Fruit fly (Drosophila melanogaster) whole organism, embryonic: ENCODE data around the gene rgn.

Experiments
- Adf1 ChIP-seq: fragments of 200-800 bp; sonication (Bioruptor generic); IDR thresholded peaks from 2 replicates; pipeline ENCODE4 v1.3.6; 2022; ENCODE audit warnings: missing biosample characterization, missing genetic modification characterization
- CG10274 ChIP-seq: fragments of 200-800 bp; sonication (Bioruptor generic); optimal IDR thresholded peaks from 3 replicates; lab custom pipeline; 2017; ENCODE audit warnings: missing biosample characterization, mild to moderate bottlenecking, missing genetic modification characterization
- CG10321 ChIP-seq: fragments of 200-800 bp; sonication (Bioruptor generic); IDR thresholded peaks from 2 replicates; pipeline ENCODE4 v1.3.6; 2022; ENCODE audit warnings: missing biosample characterization, missing genetic modification characterization
- CG10565 ChIP-seq: fragments of 200-800 bp; sonication (Bioruptor generic); optimal IDR thresholded peaks from 3 replicates; lab custom pipeline; 2016; ENCODE audit warnings: missing biosample characterization, mild to moderate bottlenecking, missing genetic modification characterization
- CG10654 ChIP-seq: fragments of 200-800 bp; sonication (Bioruptor generic); optimal IDR thresholded peaks from 2 replicates; lab custom pipeline; 2016; ENCODE audit warnings: missing biosample characterization, missing genetic modification characterization
- CG11398 ChIP-seq: fragments of 200-800 bp; sonication (Bioruptor generic); optimal IDR thresholded peaks from 2 replicates; lab custom pipeline; 2016; ENCODE audit warnings: missing biosample characterization, missing genetic modification characterization
- CG11456 ChIP-seq: fragments of 200-800 bp; sonication (Bioruptor generic); IDR thresholded peaks from 3 replicates; pipeline ENCODE4 v1.3.6; 2022; ENCODE audit warnings: missing biosample characterization, missing genetic modification characterization
- CG12769 ChIP-seq: fragments of 200-800 bp; sonication (Bioruptor generic); optimal IDR thresholded peaks from 2 replicates; lab custom pipeline; 2019; ENCODE audit warnings: missing biosample characterization, mild to moderate bottlenecking, missing genetic modification characterization, moderate library complexity
- CG14441 ChIP-seq: fragments of 200-800 bp; sonication (Bioruptor generic); IDR thresholded peaks from 2 replicates; pipeline ENCODE4 v1.3.6; 2022; ENCODE audit warnings: missing biosample characterization, missing genetic modification characterization
- CG1529 ChIP-seq: fragments of 200-800 bp; sonication (Bioruptor generic); optimal IDR thresholded peaks from 3 replicates; lab custom pipeline; 2018; ENCODE audit warnings: missing biosample characterization, missing genetic modification characterization
- CG1603 ChIP-seq: fragments of 200-800 bp; sonication (Bioruptor generic); optimal IDR thresholded peaks from 2 replicates; lab custom pipeline; 2019; ENCODE audit warnings: missing biosample characterization, mild to moderate bottlenecking, missing genetic modification characterization, moderate library complexity
- CG16813 ChIP-seq: fragments of 200-800 bp; sonication (Bioruptor generic); IDR thresholded peaks from 3 replicates; pipeline ENCODE4 v1.3.6; 2022; ENCODE audit warnings: missing biosample characterization, missing genetic modification characterization; ENCODE audit not compliant: partially characterized antibody
- CG17186 ChIP-seq: fragments of 200-800 bp; sonication (Bioruptor generic); optimal IDR thresholded peaks from 3 replicates; lab custom pipeline; 2017; ENCODE audit warnings: missing biosample characterization, missing genetic modification reagents, missing genetic modification characterization
- CG17385 ChIP-seq: fragments of 200-800 bp; sonication (Bioruptor generic); optimal IDR thresholded peaks from 3 replicates; lab custom pipeline; 2018; ENCODE audit warnings: missing biosample characterization, mild to moderate bottlenecking, missing genetic modification characterization
- CG17829 ChIP-seq: fragments of 200-800 bp; optimal IDR thresholded peaks from 2 replicates; lab custom pipeline; 2019; ENCODE audit warnings: missing biosample characterization, mild to moderate bottlenecking, missing genetic modification characterization, moderate library complexity
- CG18262 ChIP-seq: fragments of 200-800 bp; optimal IDR thresholded peaks from 3 replicates; lab custom pipeline; 2019; ENCODE audit warnings: missing biosample characterization, mild to moderate bottlenecking, missing genetic modification characterization, moderate library complexity
- CG2129 ChIP-seq: fragments of 200-800 bp; sonication (Bioruptor generic); IDR thresholded peaks from 2 replicates; pipeline ENCODE4 v1.3.6; 2022; ENCODE audit warnings: missing biosample characterization, missing genetic modification characterization; ENCODE audit not compliant: partially characterized antibody
- CG33557 ChIP-seq: fragments of 200-800 bp; sonication (Bioruptor generic); optimal IDR thresholded peaks from 2 replicates; lab custom pipeline; 2019; ENCODE audit warnings: missing biosample characterization, mild to moderate bottlenecking, missing genetic modification characterization, moderate library complexity
- CG42726 ChIP-seq: fragments of 200-800 bp; sonication (Bioruptor generic); IDR thresholded peaks from 2 replicates; pipeline ENCODE4 v1.3.6; 2022; ENCODE audit warnings: missing biosample characterization, missing genetic modification characterization; ENCODE audit not compliant: partially characterized antibody
- CG4328 ChIP-seq: fragments of 200-800 bp; sonication (Bioruptor generic); optimal IDR thresholded peaks from 3 replicates; lab custom pipeline; 2017; ENCODE audit warnings: missing biosample characterization, missing genetic modification reagents, missing genetic modification characterization
- CG43689 ChIP-seq: fragments of 200-800 bp; sonication (Bioruptor generic); IDR thresholded peaks from 2 replicates; pipeline ENCODE4 v1.3.6; 2022; ENCODE audit warnings: missing biosample characterization, missing genetic modification characterization
- CG4404 ChIP-seq: fragments of 200-800 bp; sonication (Bioruptor generic); IDR thresholded peaks from 2 replicates; pipeline ENCODE4 v1.3.6; 2022; ENCODE audit warnings: missing biosample characterization, missing genetic modification characterization
- CG7556 ChIP-seq: fragments of 200-800 bp; sonication (Bioruptor generic); optimal IDR thresholded peaks from 2 replicates; lab custom pipeline; 2017; ENCODE audit warnings: missing biosample characterization, mild to moderate bottlenecking, missing genetic modification characterization
- CG9817 ChIP-seq: fragments of 200-800 bp; sonication (Bioruptor generic); optimal IDR thresholded peaks from 2 replicates; lab custom pipeline; 2018; ENCODE audit warnings: missing biosample characterization, mild to moderate bottlenecking, missing genetic modification characterization, moderate library complexity
- Drgx ChIP-seq: fragments of 200-800 bp; sonication (Bioruptor generic); IDR thresholded peaks from 2 replicates; pipeline ENCODE4 v1.3.6; 2022; ENCODE audit warnings: missing biosample characterization, missing genetic modification characterization
- Ets65A ChIP-seq: fragments of 200-800 bp; sonication (Bioruptor generic); peaks from one replicate; lab custom pipeline; 2016; ENCODE audit warnings: missing biosample characterization, missing genetic modification characterization
- GATAe ChIP-seq: fragments of 200-800 bp; sonication (Bioruptor generic); conservative IDR thresholded peaks from 2 replicates; pipeline ENCODE4 v1.3.6; 2022; ENCODE audit warnings: missing biosample characterization, missing genetic modification characterization
- Sin3A ChIP-seq: fragments of >200 bp; optimal IDR thresholded peaks from 2 replicates; lab custom pipeline; 2018
- Sox102F ChIP-seq: fragments of 200-800 bp; sonication (Bioruptor generic); optimal IDR thresholded peaks from 2 replicates; lab custom pipeline; 2018; ENCODE audit warnings: missing biosample characterization, mild to moderate bottlenecking, missing genetic modification characterization, moderate library complexity
- az2 ChIP-seq: fragments of 200-800 bp; sonication (Bioruptor generic); optimal IDR thresholded peaks from 3 replicates; lab custom pipeline; 2016; ENCODE audit warnings: missing biosample characterization, missing genetic modification characterization
- bigmax ChIP-seq: fragments of 200-800 bp; sonication (Bioruptor generic); optimal IDR thresholded peaks from 2 replicates; lab custom pipeline; 2018; ENCODE audit warnings: missing biosample characterization, mild to moderate bottlenecking, missing genetic modification characterization
- btn ChIP-seq: fragments of 200-800 bp; sonication (Bioruptor generic); optimal IDR thresholded peaks from 2 replicates; lab custom pipeline; 2016; ENCODE audit warnings: missing biosample characterization, missing genetic modification characterization
- cad ChIP-seq: fragments of >200 bp; optimal IDR thresholded peaks from 2 replicates; lab custom pipeline; 2017; ENCODE audit warnings: missing biosample characterization, missing genetic modification characterization
- corto ChIP-seq: fragments of 200-800 bp; sonication (Bioruptor generic); optimal IDR thresholded peaks from 2 replicates; lab custom pipeline; 2016; ENCODE audit warnings: missing biosample characterization, mild to moderate bottlenecking, missing genetic modification characterization, moderate library complexity
- crol ChIP-seq: fragments of 200-800 bp; sonication (Bioruptor generic); IDR thresholded peaks from 2 replicates; pipeline ENCODE4 v1.3.6; 2022; ENCODE audit warnings: missing biosample characterization, missing genetic modification characterization
- crp ChIP-seq, 2 experiments: fragments of 200-800 bp; sonication (Bioruptor generic); optimal IDR thresholded peaks; 2 replicates in 1 of 2; 3 replicates in 1 of 2; lab custom pipeline; 2017; ENCODE audit warnings: missing biosample characterization in 2 of 2, missing genetic modification characterization in 2 of 2, mild to moderate bottlenecking in 1 of 2, moderate library complexity in 1 of 2
- exex ChIP-seq: fragments of 200-800 bp; sonication (Bioruptor generic); optimal IDR thresholded peaks from 4 replicates; lab custom pipeline; 2018; ENCODE audit warnings: missing biosample characterization, mild to moderate bottlenecking, missing genetic modification characterization, moderate library complexity
- gem ChIP-seq: fragments of 200-800 bp; sonication (Bioruptor generic); optimal IDR thresholded peaks from 2 replicates; lab custom pipeline; 2019; ENCODE audit warnings: missing biosample characterization, mild to moderate bottlenecking, missing genetic modification characterization, moderate library complexity
- grau ChIP-seq: fragments of 200-800 bp; optimal IDR thresholded peaks from 3 replicates; lab custom pipeline; 2019; ENCODE audit warnings: missing biosample characterization, mild to moderate bottlenecking, missing genetic modification characterization, moderate library complexity
- insv ChIP-seq, 2 experiments: fragments of 200-800 bp; sonication (Bioruptor generic); optimal IDR thresholded peaks; 3 replicates each; lab custom pipeline; 2016 to 2018; ENCODE audit warnings: missing biosample characterization in 2 of 2, missing genetic modification characterization in 2 of 2
- jing ChIP-seq: fragments of 200-800 bp; sonication (Bioruptor generic); optimal IDR thresholded peaks from 2 replicates; lab custom pipeline; 2018; ENCODE audit warnings: missing biosample characterization, mild to moderate bottlenecking, missing genetic modification characterization
- kni ChIP-seq: fragments of 200-800 bp; sonication (Bioruptor generic); optimal IDR thresholded peaks from 3 replicates; lab custom pipeline; 2017; ENCODE audit warnings: mild to moderate bottlenecking, missing biosample characterization, missing genetic modification reagents, missing genetic modification characterization
- lab ChIP-seq: fragments of 200-800 bp; sonication (Bioruptor generic); optimal IDR thresholded peaks from 3 replicates; lab custom pipeline; 2017; ENCODE audit warnings: missing biosample characterization, missing genetic modification characterization, mild to moderate bottlenecking, moderate library complexity, missing genetic modification reagents
- odd ChIP-seq: fragments of 200-800 bp; sonication (Bioruptor generic); optimal IDR thresholded peaks from 2 replicates; lab custom pipeline; 2017; ENCODE audit warnings: missing biosample characterization, mild to moderate bottlenecking, missing genetic modification characterization
- org-1 ChIP-seq: fragments of 200-800 bp; sonication (Bioruptor generic); optimal IDR thresholded peaks from 2 replicates; lab custom pipeline; 2017; ENCODE audit warnings: missing biosample characterization, missing genetic modification characterization
- pan ChIP-seq, 4 experiments: fragments of >200 bp in 3 of 4; fragments of 200-800 bp in 1 of 4; sonication (Bioruptor generic) in 1 of 4; optimal IDR thresholded peaks in 3 of 4; IDR thresholded peaks in 1 of 4; 2 replicates each; pipeline versions ENCODE4 v1.3.6 to Lab custom; 2017 to 2022; ENCODE audit warnings: missing biosample characterization in 2 of 4, missing genetic modification characterization in 2 of 4, mixed read lengths in 1 of 4
- pita ChIP-seq: fragments of 200-800 bp; sonication (Bioruptor generic); optimal IDR thresholded peaks from 2 replicates; lab custom pipeline; 2017; ENCODE audit warnings: missing biosample characterization, mild to moderate bottlenecking, missing genetic modification characterization
- run ChIP-seq: fragments of 200-800 bp; sonication (Bioruptor generic); optimal IDR thresholded peaks from 3 replicates; lab custom pipeline; 2018; ENCODE audit warnings: missing biosample characterization, mild to moderate bottlenecking, missing genetic modification characterization
- scrt ChIP-seq: fragments of 200-800 bp; sonication (Bioruptor generic); optimal IDR thresholded peaks from 2 replicates; lab custom pipeline; 2018; ENCODE audit warnings: missing biosample characterization, mild to moderate bottlenecking, missing genetic modification characterization, moderate library complexity
- so ChIP-seq: fragments of 200-800 bp; sonication (Bioruptor generic); IDR thresholded peaks from 3 replicates; pipeline ENCODE4 v1.3.6; 2022; ENCODE audit warnings: missing biosample characterization, missing genetic modification characterization

rgn gene

DNA sequence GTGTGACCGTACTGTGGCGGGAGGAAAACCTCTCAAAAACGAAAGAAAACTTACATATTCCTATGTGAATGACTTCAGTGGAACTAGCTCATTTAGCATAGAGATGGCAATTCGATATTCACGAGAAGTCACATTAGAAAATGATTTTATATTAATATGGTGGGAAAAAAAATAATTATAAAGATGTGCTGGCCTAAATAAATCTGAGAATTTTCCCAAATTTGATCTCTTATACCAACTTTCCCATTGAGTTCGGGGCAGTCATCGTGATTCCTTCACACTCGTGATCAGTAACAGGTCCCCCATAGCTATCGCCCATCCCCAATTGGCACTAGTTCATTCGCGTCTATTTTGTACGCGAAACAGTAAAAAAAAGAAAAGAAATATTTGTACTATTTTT, 50.8 kb downstream of the rgn start, which contains the start of the genes barc and Aef1 (continued):
- no peak for TF ChIP-seq pan (optimal IDR thresholded peaks at IDR 0.05; lab: Kevin White, UChicago)
- peak in 1 of 2 experiments; percentile 85 for TF ChIP-seq pan (GFP tag; optimal IDR thresholded peaks at IDR 0.05 in 1 of 2, IDR thresholded peaks at IDR 0.05 in 1 of 2)
- TF ChIP-seq CG10321: no peak
- TF ChIP-seq CG11456 (GFP tag; lab: Robert Waterston, UW): peak; percentile 92
- peak; percentile 73 for TF ChIP-seq CG7556
- peak; percentile 34 for TF ChIP-seq org-1
- TF ChIP-seq kni (GFP tag; lab: Kevin White, UChicago): no peak
- peak; percentile 81 for TF ChIP-seq CG17829 (tag; lab: Kevin White, UChicago)
- peak; percentile 89 for TF ChIP-seq Sin3A (lab: Kevin White, UChicago)
- peak; percentile 81 for TF ChIP-seq CG18262
- peak; percentile 82 for TF ChIP-seq CG2129 (GFP tag; lab: Robert Waterston, UW)
- TF ChIP-seq CG9817 (tag; lab: Kevin White, UChicago): peak; percentile 94
- TF ChIP-seq crol (GFP tag; lab: Robert Waterston, UW): no peak; the same call in 1 of the 2 replicates
- TF ChIP-seq run: no peak
- TF ChIP-seq gem (tag; lab: Kevin White, UChicago): peak; percentile 93
- TF ChIP-seq CG33557 (GFP tag; lab: Kevin White, UChicago): peak; percentile 79
- TF ChIP-seq CG4328 (GFP tag; lab: Kevin White, UChicago): peak; percentile 72
- TF ChIP-seq GATAe (GFP tag; lab: Robert Waterston, UW): peak; percentile 67
- TF ChIP-seq CG12769 (tag; lab: Kevin White, UChicago): peak; percentile 68
- no peak for TF ChIP-seq cad
- peak; percentile 46 for TF ChIP-seq CG10565 (GFP tag; lab: Kevin White, UChicago)
- peak; percentile 55; the same call in 1 of the 2 replicates for TF ChIP-seq CG42726
- TF ChIP-seq CG17385 (GFP tag; lab: Kevin White, UChicago): peak; percentile 76
- TF ChIP-seq jing (GFP tag; lab: Kevin White, UChicago): peak; percentile 40
- TF ChIP-seq CG1603 (tag; lab: Kevin White, UChicago): peak; percentile 63
- TF ChIP-seq Drgx (GFP tag; lab: Robert Waterston, UW): peak; percentile 63
- TF ChIP-seq Sox102F: peak; percentile 81
- peak; percentile 76; the same call in 1 of the 3 replicates for TF ChIP-seq so (GFP tag; lab: Robert Waterston, UW)
- TF ChIP-seq CG43689 (GFP tag; lab: Robert Waterston, UW): peak; percentile 51; the same call in 1 of the 2 replicates
- TF ChIP-seq CG10274: peak; percentile 43
- peak; percentile 52 for TF ChIP-seq odd
- TF ChIP-seq az2 (GFP tag; lab: Kevin White, UChicago): peak; percentile 90
- peak; percentile 54 for TF ChIP-seq CG1529 (GFP tag; lab: Kevin White, UChicago)
- peak; percentile 61 for TF ChIP-seq corto (GFP tag; lab: Kevin White, UChicago)
- TF ChIP-seq pita (GFP tag; lab: Kevin White, UChicago): no peak
- TF ChIP-seq CG4404 (GFP tag; lab: Robert Waterston, UW): peak; percentile 95
- peak; percentile 58 for TF ChIP-seq CG17186 (GFP tag; lab: Kevin White, UChicago)
- TF ChIP-seq scrt: no peak
- peak in 1 of 2 experiments; percentile 25 for TF ChIP-seq insv (GFP tag; optimal IDR thresholded peaks at IDR 0.05; lab: Kevin White, UChicago)
- peak; percentile 94 for TF ChIP-seq CG16813 (GFP tag; lab: Robert Waterston, UW)
- no peak for TF ChIP-seq bigmax (GFP tag; lab: Kevin White, UChicago)
- peak; percentile 57 for TF ChIP-seq CG11398
- TF ChIP-seq CG10654 (GFP tag; lab: Kevin White, UChicago): peak; percentile 88
- peak; percentile 45 for TF ChIP-seq Adf1 (GFP tag; lab: Robert Waterston, UW)
- peak; percentile 37 for TF ChIP-seq exex (tag; lab: Kevin White, UChicago)
- no peak for TF ChIP-seq btn
- peak in 1 of 2 experiments; percentile 39 for TF ChIP-seq crp (GFP tag; optimal IDR thresholded peaks at IDR 0.05; lab: Kevin White, UChicago)
- TF ChIP-seq grau (tag; lab: Kevin White, UChicago): peak; percentile 84
- TF ChIP-seq CG14441: peak; percentile 89
- TF ChIP-seq Ets65A: peak; percentile 99
- peak; percentile 82 for TF ChIP-seq lab
